Worm (Caenorhabditis elegans) whole organism, L4 larva: ENCODE results near the gene T01D3.6.

Source experiments
- F10B5.3 ChIP-seq: sonication (generic microtip); optimal IDR thresholded peaks from 2 replicates; lab custom pipeline; 2016; ENCODE audit warnings: mild to moderate bottlenecking, missing genetic modification characterization, missing compliant biosample characterization
- F44E2.7 ChIP-seq: fragments of 200-800 bp; sonication (Bioruptor generic); IDR thresholded peaks from 2 replicates; pipeline ENCODE4 v2.1.2; 2022; ENCODE audit warnings: missing genetic modification characterization, missing compliant biosample characterization
- R02D3.7 ChIP-seq: fragments of 150-350 bp; sonication (generic microtip); optimal IDR thresholded peaks from 3 replicates; lab custom pipeline; 2014; ENCODE audit warnings: missing biosample characterization, missing genetic modification characterization
- ZK337.2 ChIP-seq: fragments of 200-800 bp; sonication (Bioruptor generic); IDR thresholded peaks from 2 replicates; pipeline ENCODE4 v1.3.6; 2022; ENCODE audit warnings: missing genetic modification reagents, missing genetic modification characterization, missing compliant biosample characterization
- arid-1 ChIP-seq: fragments of 200-800 bp; sonication (Bioruptor generic); conservative IDR thresholded peaks from 2 replicates; pipeline ENCODE4 v1.3.6; 2022; ENCODE audit warnings: missing genetic modification reagents, missing genetic modification characterization, missing compliant biosample characterization
- ceh-44 ChIP-seq: fragments of 200-800 bp; sonication (Bioruptor generic); IDR thresholded peaks from 2 replicates; pipeline ENCODE4 v1.3.6; 2022; ENCODE audit warnings: missing genetic modification reagents, missing genetic modification characterization, missing compliant biosample characterization
- dmd-9 ChIP-seq: fragments of 200-800 bp; sonication (Bioruptor generic); IDR thresholded peaks from 2 replicates; pipeline ENCODE4 v1.3.6; 2022; ENCODE audit warnings: missing genetic modification reagents, missing genetic modification characterization, missing compliant biosample characterization
- duxl-1 ChIP-seq: sonication (generic microtip); optimal IDR thresholded peaks from 2 replicates; lab custom pipeline; 2016; ENCODE audit warnings: mild to moderate bottlenecking, missing genetic modification characterization, moderate library complexity, missing compliant biosample characterization; ENCODE audit not compliant: poor library complexity
- dve-1 ChIP-seq: sonication (generic microtip); optimal IDR thresholded peaks from 2 replicates; lab custom pipeline; 2017; ENCODE audit warnings: antibody characterized with exemption, mild to moderate bottlenecking, missing genetic modification characterization, missing compliant biosample characterization; ENCODE audit not compliant: insufficient read depth
- fkh-10 ChIP-seq: fragments of 150-350 bp; optimal IDR thresholded peaks from 2 replicates; lab custom pipeline; 2014; ENCODE audit warnings: missing biosample characterization, missing genetic modification reagents, missing genetic modification characterization
- fos-1 ChIP-seq: fragments of 150-350 bp; optimal IDR thresholded peaks from 2 replicates; lab custom pipeline; 2014; ENCODE audit warnings: missing biosample characterization, missing genetic modification characterization
- hlh-11 ChIP-seq: fragments of 200-800 bp; sonication (Bioruptor generic); optimal IDR thresholded peaks from 2 replicates; lab custom pipeline; 2018; ENCODE audit warnings: mild to moderate bottlenecking, missing genetic modification characterization, missing compliant biosample characterization
- jun-1 ChIP-seq: fragments of 150-350 bp; optimal IDR thresholded peaks from 2 replicates; lab custom pipeline; 2014; ENCODE audit warnings: missing biosample characterization, missing genetic modification reagents, missing genetic modification characterization
- madf-5 ChIP-seq, 2 experiments: fragments of 200-800 bp; sonication (Bioruptor generic); IDR thresholded peaks; 2 replicates each; pipeline ENCODE4 v1.3.6; 2022; ENCODE audit warnings: missing compliant biosample characterization in 2 of 2, missing genetic modification characterization in 2 of 2
- mdl-1 ChIP-seq, 2 experiments: fragments of 150-350 bp in 1 of 2; sonication (generic microtip) in 1 of 2; optimal IDR thresholded peaks; 2 replicates each; lab custom pipeline; 2014 to 2017; ENCODE audit warnings: missing biosample characterization in 2 of 2, missing genetic modification characterization in 2 of 2
- mdt-29 ChIP-seq: fragments of 200-800 bp; sonication (Bioruptor generic); IDR thresholded peaks from 2 replicates; pipeline ENCODE4 v1.3.6; 2022; ENCODE audit warnings: missing genetic modification reagents, missing genetic modification characterization, missing compliant biosample characterization
- mep-1 ChIP-seq: fragments of 150-350 bp; sonication (generic microtip); optimal IDR thresholded peaks from 3 replicates; lab custom pipeline; 2014; ENCODE audit warnings: missing biosample characterization, missing genetic modification characterization
- nhr-102 ChIP-seq: sonication (generic microtip); optimal IDR thresholded peaks from 2 replicates; lab custom pipeline; 2016; ENCODE audit warnings: mild to moderate bottlenecking, missing genetic modification characterization, moderate library complexity, missing compliant biosample characterization
- nhr-11 ChIP-seq: fragments of 150-350 bp; optimal IDR thresholded peaks from 2 replicates; lab custom pipeline; 2014; ENCODE audit warnings: missing biosample characterization, missing genetic modification characterization
- nhr-28 ChIP-seq: fragments of 150-350 bp; optimal IDR thresholded peaks from 2 replicates; lab custom pipeline; 2014; ENCODE audit warnings: missing biosample characterization, missing genetic modification characterization
- nhr-77 ChIP-seq: fragments of 150-350 bp; optimal IDR thresholded peaks from 2 replicates; lab custom pipeline; 2014; ENCODE audit warnings: missing biosample characterization, missing genetic modification characterization
- pqm-1 ChIP-seq: sonication (generic microtip); optimal IDR thresholded peaks from 2 replicates; lab custom pipeline; 2017; ENCODE audit warnings: missing biosample characterization, missing genetic modification characterization
- rbr-2 ChIP-seq: sonication (generic microtip); optimal IDR thresholded peaks from 2 replicates; lab custom pipeline; 2016; ENCODE audit warnings: missing genotype, missing genetic modification characterization, missing compliant biosample characterization
- saeg-2 ChIP-seq: fragments of 200-800 bp; sonication (Bioruptor generic); IDR thresholded peaks from 2 replicates; pipeline ENCODE4 v1.3.6; 2022; ENCODE audit warnings: missing genetic modification reagents, missing genetic modification characterization, missing compliant biosample characterization
- spr-3 ChIP-seq: fragments of 200-800 bp; sonication (Bioruptor generic); optimal IDR thresholded peaks from 2 replicates; lab custom pipeline; 2018; ENCODE audit warnings: mild to moderate bottlenecking, missing genetic modification characterization, missing compliant biosample characterization
- unc-62 ChIP-seq, 3 experiments: fragments of 150-350 bp in 1 of 3; sonication (generic microtip); optimal IDR thresholded peaks in 2 of 3; peaks in 1 of 3; 1 replicate in 1 of 3; 2 replicates in 2 of 3; lab custom pipeline; 2014 to 2017; ENCODE audit warnings: missing biosample characterization in 3 of 3, missing genetic modification characterization in 3 of 3, missing genetic modification reagents in 3 of 3, missing genotype in 1 of 3
- zag-1 ChIP-seq: fragments of 150-350 bp; optimal IDR thresholded peaks from 2 replicates; lab custom pipeline; 2014; ENCODE audit warnings: missing biosample characterization, missing genetic modification characterization
- zfp-2 ChIP-seq: sonication (generic microtip); optimal IDR thresholded peaks from 2 replicates; lab custom pipeline; 2016; ENCODE audit warnings: mild to moderate bottlenecking, missing genetic modification characterization, missing compliant biosample characterization
- zip-11 ChIP-seq: fragments of 200-800 bp; sonication (Bioruptor generic); IDR thresholded peaks from 2 replicates; pipeline ENCODE4 v1.3.6; 2022; ENCODE audit warnings: missing genetic modification characterization, missing compliant biosample characterization

Gene T01D3.6

DNA sequence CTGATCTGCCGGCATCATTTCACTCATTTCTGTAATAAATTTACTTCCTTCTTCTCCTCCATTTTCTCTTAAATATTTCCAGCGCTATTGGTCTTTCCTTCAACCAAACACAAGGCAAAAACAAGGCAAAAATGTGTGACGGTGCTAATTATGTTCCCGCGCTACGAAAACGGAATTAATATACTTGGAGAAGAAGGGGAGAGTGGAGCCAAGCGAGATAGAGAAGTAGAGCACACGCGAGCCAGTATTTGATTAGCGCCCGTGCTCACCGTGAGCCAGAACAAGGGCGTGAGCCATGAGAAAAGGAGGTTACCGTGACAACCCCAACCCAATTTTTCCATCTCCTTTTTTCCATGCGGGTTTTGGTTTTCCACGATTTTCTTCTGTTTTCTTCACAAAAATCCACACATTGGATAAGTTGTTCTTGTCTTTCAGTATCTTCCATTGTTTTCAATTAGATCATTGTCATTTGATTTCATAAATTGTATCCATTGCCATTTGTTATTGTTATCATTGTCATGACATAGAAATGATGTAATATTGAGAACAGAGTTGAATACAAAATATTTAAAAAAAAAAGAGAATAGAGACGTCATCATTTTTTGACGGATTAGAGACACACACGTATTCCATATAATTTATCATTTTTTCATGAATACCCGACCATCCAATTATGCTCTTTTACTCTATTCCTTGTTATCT is 46.0 kb downstream of the T01D3.6 start, which contains the start of gene F20G2.6:
F20G2.6 (plus strand) TSS at position 652 of the 702 bp plus-strand sequence.
- TF ChIP-seq rbr-2 (tag; lab: Kevin White, UChicago) (no peak), zip-11 (GFP tag; lab: Robert Waterston, UW) (no peak), ZK337.2 (GFP tag; lab: Robert Waterston, UW) (no peak), dve-1 (tag; lab: Kevin White, UChicago) (no peak), saeg-2 (no peak), R02D3.7 (no peak), hlh-11 (tag; lab: Kevin White, UChicago) (no peak), fos-1 (tag; lab: Kevin White, UChicago) (no peak), ceh-44 (no peak), F10B5.3 (tag; lab: Kevin White, UChicago) (no peak), nhr-77 (no peak)
- TF ChIP-seq, all 104 proteins: peak for 0

DNA sequence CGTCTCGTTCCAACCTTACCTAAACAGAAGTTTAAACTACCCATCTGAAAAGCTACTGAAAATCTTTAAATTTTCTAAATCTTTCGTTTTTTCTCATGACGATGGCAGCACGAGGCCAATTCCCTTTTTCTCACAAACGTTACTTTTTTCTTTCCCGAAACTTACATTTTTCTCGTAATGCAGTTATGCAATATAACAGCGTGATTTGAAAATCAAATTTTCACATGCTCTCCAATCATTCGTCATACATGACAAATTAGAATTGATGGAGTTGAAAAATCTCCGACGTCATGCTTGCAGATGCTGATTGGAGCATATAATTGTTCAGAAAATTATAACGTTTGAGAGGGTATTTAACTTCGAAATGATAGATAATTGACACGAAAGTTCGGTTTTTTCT is 47.1 kb downstream of the T01D3.6 start:
- TF ChIP-seq nhr-11 (peak; percentile 56), arid-1 (GFP tag; lab: Robert Waterston, UW) (no peak)

DNA sequence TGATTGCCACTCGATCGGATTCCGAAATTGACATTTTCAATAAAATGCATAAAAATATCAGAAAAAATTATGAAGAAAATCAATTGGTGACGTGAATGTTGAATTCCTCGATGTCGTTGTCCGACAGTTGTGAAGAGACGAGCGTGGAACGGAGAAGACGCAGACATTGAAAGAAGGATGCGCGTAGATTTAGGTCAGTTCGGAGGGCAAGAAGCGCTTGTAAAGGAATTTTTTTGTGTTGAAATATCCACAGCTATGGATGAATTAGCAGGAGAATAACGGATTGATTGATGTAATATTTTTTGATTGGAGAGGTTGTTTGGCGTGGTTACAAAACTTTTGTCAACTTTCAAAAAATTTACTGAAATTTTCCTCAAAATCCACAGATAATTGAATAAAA is 51.8 kb downstream of the T01D3.6 start, which contains the start of gene F20G2.3:
F20G2.3 (minus strand) TSS at position 101 of the 400 bp plus-strand sequence.
- TF ChIP-seq mep-1: no peak
- TF ChIP-seq zfp-2 (tag; lab: Kevin White, UChicago): no peak
- TF ChIP-seq duxl-1 (tag; lab: Kevin White, UChicago): no peak
- no peak for TF ChIP-seq fkh-10 (GFP tag; lab: Kevin White, UChicago)
- TF ChIP-seq dmd-9: no peak
- TF ChIP-seq mdl-1 (tag; optimal IDR thresholded peaks at IDR 0.05; lab: Kevin White, UChicago): no peak
- TF ChIP-seq F44E2.7 (GFP tag; lab: Robert Waterston, UW): no peak
- TF ChIP-seq nhr-11: no peak
- no peak for TF ChIP-seq zag-1 (tag; lab: Kevin White, UChicago)
- no peak for TF ChIP-seq zip-11 (GFP tag; lab: Robert Waterston, UW)
- TF ChIP-seq spr-3 (GFP tag; lab: Kevin White, UChicago): no peak
- no peak for TF ChIP-seq nhr-102 (tag; lab: Kevin White, UChicago)
- TF ChIP-seq mdt-29 (GFP tag; lab: Robert Waterston, UW): no peak
- no peak for TF ChIP-seq madf-5 (GFP tag; IDR thresholded peaks at IDR 0.05; lab: Robert Waterston, UW)
- TF ChIP-seq, all 104 proteins: peak for 0

DNA sequence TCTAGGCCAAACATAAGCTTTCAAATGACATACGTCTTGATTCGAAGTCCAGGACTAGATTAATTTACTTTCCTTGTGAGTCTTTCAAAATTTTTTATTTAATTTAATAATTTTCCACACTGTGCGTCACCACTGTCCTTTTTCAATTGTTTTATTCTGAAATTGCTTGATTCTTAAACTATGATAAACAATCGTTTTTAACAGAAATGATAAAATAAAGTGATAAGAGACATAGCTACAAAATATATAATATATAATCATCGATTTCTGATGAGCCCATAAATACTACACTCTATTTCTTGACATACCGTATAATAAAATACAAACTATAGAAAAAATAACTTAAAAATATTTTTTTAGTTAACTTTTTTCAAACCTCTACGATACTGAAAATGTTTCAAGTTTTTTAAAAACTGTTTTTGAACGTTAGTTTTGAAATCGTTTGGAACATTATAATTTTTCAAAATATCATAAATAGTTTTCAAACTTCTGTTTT is 52.4 kb downstream of the T01D3.6 start, which contains the start of gene nas-24:
nas-24 (plus strand) TSS at position 446 of the 496 bp plus-strand sequence.
- TF ChIP-seq unc-62 (GFP tag; optimal IDR thresholded peaks at IDR 0.05 in 1 of 2; lab: Kevin White, UChicago) (peak in 1 of 2 experiments; percentile 20), unc-62 (tag; optimal IDR thresholded peaks at IDR 0.05; lab: Kevin White, UChicago) (no peak), nhr-28 (tag; lab: Kevin White, UChicago) (peak; percentile 83), F10B5.3 (tag; lab: Kevin White, UChicago) (no peak), pqm-1 (tag; lab: Kevin White, UChicago) (peak; percentile 21), jun-1 (no peak)
